Fruit fly (Drosophila melanogaster) whole organism, larva: ENCODE data around the gene CG12071.

Experiments used
- noc ChIP-seq: fragments of 200-800 bp; sonication (Bioruptor generic); optimal IDR thresholded peaks from 3 replicates; lab custom pipeline; 2019; ENCODE audit warnings: missing biosample characterization, mild to moderate bottlenecking, missing genetic modification characterization, moderate library complexity

CG12071 gene

dm6 chr3R:30888550-30889259, 7.9 kb upstream of the CG12071 start, which contains the start of gene Sap-r:
Gene Sap-r (minus strand): TSS chr3R:30889062.
- no peak for TF ChIP-seq noc

dm6 chr3R:30887711-30888549, 7.1 kb upstream of the CG12071 start:
- TF ChIP-seq noc, result peak; percentile 69

- TF ChIP-seq noc, result no peak
Measured at dm6 chr3R:30887302-30887701, 6.5 kb upstream of the CG12071 start.

dm6 chr3R:30886850-30887249, 6.0 kb upstream of the CG12071 start:
- TF ChIP-seq noc, result no peak

dm6 chr3R:30883403-30883802, 2.6 kb upstream of the CG12071 start, which contains the start of gene CG15547:
Gene CG15547 (minus strand): TSS chr3R:30883503.
- TF ChIP-seq noc, result no peak

- no peak for TF ChIP-seq noc
Measured at dm6 chr3R:30880024-30880423, 803 bp downstream of the CG12071 start.

- TF ChIP-seq noc, result no peak
Measured at dm6 chr3R:30878105-30878504, 2.7 kb downstream of the CG12071 start.

dm6 chr3R:30876136-30876683, 4.6 kb downstream of the CG12071 start, which contains the start of gene CG15546:
Gene CG15546 (minus strand): TSS chr3R:30876186.
- no peak for TF ChIP-seq noc

dm6 chr3R:30874679-30875078, 6.1 kb downstream of the CG12071 start:
- no peak for TF ChIP-seq noc

dm6 chr3R:30872301-30873044, 8.4 kb downstream of the CG12071 start, which contains the start of gene CG15545:
Gene CG15545 (minus strand): TSS chr3R:30872351.
- TF ChIP-seq noc, result no peak

dm6 chr3R:30870317-30870878, 10.4 kb downstream of the CG12071 start:
- TF ChIP-seq noc, result no peak

dm6 chr3R:30867232-30867631, 13.6 kb downstream of the CG12071 start, which contains the start of gene Cpr100A:
Gene Cpr100A (plus strand): TSS chr3R:30867521.
- TF ChIP-seq noc, result no peak

dm6 chr3R:30865883-30866282, 14.9 kb downstream of the CG12071 start:
- no peak for TF ChIP-seq noc

dm6 chr3R:30865365-30865770, 15.5 kb downstream of the CG12071 start:
- no peak for TF ChIP-seq noc

dm6 chr3R:30864465-30864864, 16.4 kb downstream of the CG12071 start:
- no peak for TF ChIP-seq noc

- no peak for TF ChIP-seq noc
Measured at dm6 chr3R:30863971-30864370, 16.9 kb downstream of the CG12071 start.
